Worm (Caenorhabditis elegans) whole organism, mixed stage, embryonic: ENCODE data around the gene atg-10.

ENCODE experiments used
- snpc-4 ChIP-seq: fragments of 150-350 bp; optimal IDR thresholded peaks from 2 replicates; lab custom pipeline; 2014; ENCODE audit warnings: missing biosample characterization, missing genetic modification characterization
- tbx-8 ChIP-seq: fragments of 200-800 bp; sonication (Bioruptor generic); optimal IDR thresholded peaks from 2 replicates; lab custom pipeline; 2018; ENCODE audit warnings: mild to moderate bottlenecking, missing genetic modification characterization, moderate library complexity, missing compliant biosample characterization

- no peak for TF ChIP-seq snpc-4 (tag; lab: Kevin White, UChicago)
- no peak for TF ChIP-seq tbx-8 (GFP tag; lab: Kevin White, UChicago)
Observed at ce11 chrII:8642376-8642775, 16.6 kb upstream of the atg-10 start.
